Worm (Caenorhabditis elegans) whole organism, L2 larva: ENCODE measurements around the gene pqe-1.

Experiments
- blmp-1 ChIP-seq: sonication (generic microtip); optimal IDR thresholded peaks from 2 replicates; lab custom pipeline; 2017; ENCODE audit warnings: missing genetic modification characterization, mild to moderate bottlenecking, missing compliant biosample characterization, antibody characterized with exemption, moderate library complexity; ENCODE audit not compliant: insufficient read depth
- fos-1 ChIP-seq: fragments of 150-350 bp; optimal IDR thresholded peaks from 2 replicates; lab custom pipeline; 2014; ENCODE audit warnings: missing biosample characterization, missing genetic modification characterization
- snpc-4 ChIP-seq: fragments of 150-350 bp; optimal IDR thresholded peaks from 2 replicates; lab custom pipeline; 2014; ENCODE audit warnings: missing biosample characterization, missing genetic modification characterization
- unc-62 ChIP-seq: fragments of 150-350 bp; optimal IDR thresholded peaks from 2 replicates; lab custom pipeline; 2014; ENCODE audit warnings: missing biosample characterization, missing genetic modification reagents, missing genetic modification characterization

DNA sequence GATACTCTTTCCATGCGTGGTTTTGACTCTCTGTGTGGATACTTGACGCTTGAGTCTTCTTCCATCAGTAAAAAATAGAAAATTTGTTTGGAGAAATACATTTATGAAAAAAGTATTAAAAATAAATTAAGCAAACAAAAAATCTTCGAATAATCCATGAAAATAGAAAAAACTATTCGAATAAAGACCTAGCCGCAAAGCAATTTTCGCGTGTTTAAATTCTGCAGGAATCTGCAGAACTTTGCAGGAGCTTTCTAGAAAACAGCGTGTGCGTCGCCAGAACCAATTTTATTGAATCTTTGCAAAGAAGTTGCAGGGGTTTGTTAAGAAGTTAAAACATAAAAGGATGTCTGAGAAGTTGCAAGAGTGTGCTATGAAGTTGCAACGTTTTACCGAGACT, 24.8 kb upstream of the pqe-1 start, which contains the start of gene ZC395.11:
- TF ChIP-seq fos-1 (tag; lab: Kevin White, UChicago) (no peak), blmp-1 (tag; lab: Kevin White, UChicago) (no peak), snpc-4 (tag; lab: Kevin White, UChicago) (no peak), unc-62 (GFP tag; lab: Kevin White, UChicago) (no peak)
